Worm (Caenorhabditis elegans) whole organism, young adult: ENCODE data around the gene srh-277.

Experiments
- C17E4.6 ChIP-seq: fragments of 200-800 bp; sonication (Bioruptor generic); IDR thresholded peaks from 2 replicates; pipeline ENCODE4 v1.3.6; 2022; ENCODE audit warnings: missing genetic modification reagents, missing genetic modification characterization, missing compliant biosample characterization
- lir-1 ChIP-seq: fragments of 200-800 bp; sonication (Bioruptor generic); conservative IDR thresholded peaks from 2 replicates; pipeline ENCODE4 v1.3.6; 2022; ENCODE audit warnings: missing genetic modification reagents, missing genetic modification characterization, missing compliant biosample characterization
- rcor-1 ChIP-seq: fragments of 200-800 bp; sonication (Bioruptor generic); IDR thresholded peaks from 2 replicates; pipeline ENCODE4 v1.3.6; 2022; ENCODE audit warnings: missing genetic modification reagents, missing genetic modification characterization, missing compliant biosample characterization
- xnd-1 ChIP-seq: sonication (generic microtip); optimal IDR thresholded peaks from 2 replicates; lab custom pipeline; 2016; ENCODE audit warnings: missing genotype, missing genetic modification reagents, missing genetic modification characterization, missing compliant biosample characterization
- ztf-22 ChIP-seq: fragments of 200-800 bp; sonication (Bioruptor generic); optimal IDR thresholded peaks from 2 replicates; lab custom pipeline; 2018; ENCODE audit warnings: mild to moderate bottlenecking, missing genetic modification characterization, moderate library complexity, missing compliant biosample characterization

ce11 chrV:16229896-16230295 lies 46.9 kb downstream of the srh-277 start, which contains the start of the genes F21H7.2 and F21H7.12:
- TF ChIP-seq C17E4.6 (GFP tag; lab: Robert Waterston, UW) (no peak), rcor-1 (GFP tag; lab: Robert Waterston, UW) (no peak), xnd-1 (tag; lab: Kevin White, UChicago) (no peak), ztf-22 (GFP tag; lab: Kevin White, UChicago) (no peak), lir-1 (GFP tag; lab: Robert Waterston, UW) (no peak)
